Fruit fly (Drosophila melanogaster): ENCODE measurements around the gene Prx6a.
A peak's percentile ranks its signal among the peaks of the same experiment; 100 is the strongest.

dm6 chr2L:2901445-2901844 is 23.4 kb upstream of the Prx6a start:
- TF ChIP-seq dsx (GFP tag; optimal IDR thresholded peaks at IDR 0.05; ENCODE audit: poor library complexity, severe bottlenecking) (no peak), CG4318 (GFP tag; optimal IDR thresholded peaks at IDR 0.05) (no peak), ss (GFP tag; optimal IDR thresholded peaks at IDR 0.05) (no peak), Sox102F (GFP tag; optimal IDR thresholded peaks at IDR 0.05) (no peak), CG11294 (GFP tag; IDR thresholded peaks at IDR 0.05) (no peak), net (GFP tag; optimal IDR thresholded peaks at IDR 0.05) (no peak), Gug (GFP tag; IDR thresholded peaks at IDR 0.05) (no peak), CG8119 (GFP tag; IDR thresholded peaks at IDR 0.05) (no peak), Met (GFP tag; optimal IDR thresholded peaks at IDR 0.05) (no peak), pdm3 (GFP tag; optimal IDR thresholded peaks at IDR 0.05) (no peak), CG8632 (GFP tag; optimal IDR thresholded peaks at IDR 0.05) (no peak), CG32006 (GFP tag; optimal IDR thresholded peaks at IDR 0.05) (peak; percentile 1), CG16779 (tag; optimal IDR thresholded peaks at IDR 0.05) (no peak)
